Worm (Caenorhabditis elegans) whole organism, L2 larva: ENCODE data around the gene twk-32.

Source experiments
- ZK546.5 ChIP-seq: sonication (generic microtip); optimal IDR thresholded peaks from 2 replicates; lab custom pipeline; 2017; ENCODE audit warnings: missing biosample characterization, missing genetic modification characterization
- peb-1 ChIP-seq: fragments of 150-350 bp; optimal IDR thresholded peaks from 2 replicates; lab custom pipeline; 2014; ENCODE audit warnings: missing biosample characterization, missing genetic modification characterization
- unc-55 ChIP-seq: fragments of 150-350 bp; sonication (generic microtip); optimal IDR thresholded peaks from 3 replicates; lab custom pipeline; 2014; ENCODE audit warnings: missing biosample characterization, missing genetic modification reagents, missing genetic modification characterization

ce11 chrV:13789362-13789761 lies 7.1 kb upstream of the twk-32 start:
- TF ChIP-seq unc-55 (GFP tag; lab: Kevin White, UChicago) (peak; percentile 96), peb-1 (tag; lab: Kevin White, UChicago) (no peak), ZK546.5 (tag; lab: Kevin White, UChicago) (no peak)
